Worm (Caenorhabditis elegans): ENCODE results near the gene srd-28.

DNA sequence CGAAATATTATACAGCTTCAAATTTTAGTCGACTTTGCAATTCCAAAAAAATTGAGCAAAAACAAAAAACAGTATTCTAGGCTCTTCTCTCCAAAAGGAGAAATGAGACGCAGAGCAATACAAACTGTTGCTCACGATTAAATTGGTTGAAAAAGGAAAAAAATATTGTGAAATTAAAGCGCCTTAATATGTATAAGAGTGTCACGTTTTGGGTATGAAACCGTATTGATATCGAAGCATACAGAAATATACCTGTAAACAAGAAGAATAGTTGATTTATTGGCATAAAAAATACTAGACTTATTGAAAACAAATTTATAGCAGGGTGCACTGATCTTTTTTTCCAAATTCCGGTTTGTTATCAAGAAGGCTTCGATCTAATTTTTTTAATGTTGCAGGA lies 15.4 kb downstream of the srd-28 start, which contains the start of gene M01B2.13:
- TF ChIP-seq flt-1 (GFP tag; IDR thresholded peaks at IDR 0.05) (no peak), ceh-36 (tag; optimal IDR thresholded peaks at IDR 0.05) (no peak), B0310.2 (tag; optimal IDR thresholded peaks at IDR 0.05) (no peak), hnd-1 (tag; optimal IDR thresholded peaks at IDR 0.05) (no peak), ama-1 (optimal IDR thresholded peaks at IDR 0.05) (no peak), aly-1 (tag; optimal IDR thresholded peaks at IDR 0.05) (no peak), pes-1 (GFP tag; IDR thresholded peaks at IDR 0.05) (no peak), ceh-13 (GFP tag; optimal IDR thresholded peaks at IDR 0.05) (no peak), tra-4 (tag; optimal IDR thresholded peaks at IDR 0.05) (no peak), tbx-37 (GFP tag; conservative IDR thresholded peaks at IDR 0.05) (no peak), F13C5.2 (tag; optimal IDR thresholded peaks at IDR 0.05) (no peak)

Data from whole organism, early embryonic.